Fruit fly (Drosophila melanogaster) whole organism, pupa: ENCODE results near the gene CG9498.

Experiments
- Ets98B ChIP-seq: fragments of 200-800 bp; sonication (Bioruptor generic); IDR thresholded peaks from 2 replicates; pipeline ENCODE4 v1.3.6; 2022; ENCODE audit warnings: missing biosample characterization, missing genetic modification characterization
- Pif1A ChIP-seq: fragments of 200-800 bp; sonication (Bioruptor generic); optimal IDR thresholded peaks from 3 replicates; lab custom pipeline; 2016; ENCODE audit warnings: missing biosample characterization, missing genetic modification characterization

- no peak for TF ChIP-seq Pif1A (GFP tag; lab: Kevin White, UChicago)
- TF ChIP-seq Ets98B (GFP tag; lab: Robert Waterston, UW), result no peak; the same call in 1 of the 2 replicates
Measured at dm6 chr2L:6338367-6338975, 12.4 kb downstream of the CG9498 start, which contains the start of the genes Pez and Cpr.
